Fruit fly (Drosophila melanogaster): ENCODE data around the gene CG10984.
A peak's percentile ranks its signal among the peaks of the same experiment; 100 is the strongest.

Gene CG10984

dm6 chr3L:12749567-12750535, at the start of gene CG10984, which contains the start of gene Klc:
Gene CG10984 (plus strand): TSS chr3L:12750119.
Gene Klc (minus strand): TSS chr3L:12750056.
- TF ChIP-seq tj (GFP tag; optimal IDR thresholded peaks at IDR 0.05) (peak; percentile 70), Mnt (GFP tag; optimal IDR thresholded peaks at IDR 0.05) (no peak), ovo (GFP tag; optimal IDR thresholded peaks at IDR 0.05) (no peak), CG14711 (tag; optimal IDR thresholded peaks at IDR 0.05) (peak; percentile 57), toe (GFP tag; optimal IDR thresholded peaks at IDR 0.05) (no peak), cic (GFP tag; optimal IDR thresholded peaks at IDR 0.05) (no peak), Clk (GFP tag; optimal IDR thresholded peaks at IDR 0.05) (no peak), CG5204 (GFP tag; optimal IDR thresholded peaks at IDR 0.05) (no peak), bab1 (GFP tag; optimal IDR thresholded peaks at IDR 0.05) (peak; percentile 43), pad (GFP tag; optimal IDR thresholded peaks at IDR 0.05) (no peak), CG1620 (GFP tag; optimal IDR thresholded peaks at IDR 0.05) (no peak), CG12768 (GFP tag; optimal IDR thresholded peaks at IDR 0.05) (no peak), kay (GFP tag; ENCODE audit: borderline replicate concordance) (no peak), CG33017 (tag; optimal IDR thresholded peaks at IDR 0.05) (no peak), Crg-1 (GFP tag; optimal IDR thresholded peaks at IDR 0.05) (no peak), CG7101 (tag; optimal IDR thresholded peaks at IDR 0.05) (peak; percentile 2), CG7045 (GFP tag; optimal IDR thresholded peaks at IDR 0.05) (peak; percentile 37), cnc (optimal IDR thresholded peaks at IDR 0.05) (no peak), CG11617 (GFP tag; optimal IDR thresholded peaks at IDR 0.05) (no peak), Hr96 (GFP tag; optimal IDR thresholded peaks at IDR 0.05) (no peak)

- TF ChIP-seq cic (GFP tag; optimal IDR thresholded peaks at IDR 0.05) (no peak), cnc (optimal IDR thresholded peaks at IDR 0.05) (no peak), CG14711 (tag; optimal IDR thresholded peaks at IDR 0.05) (no peak), toe (GFP tag; optimal IDR thresholded peaks at IDR 0.05) (no peak), CG7045 (GFP tag; optimal IDR thresholded peaks at IDR 0.05) (no peak), Mnt (GFP tag; optimal IDR thresholded peaks at IDR 0.05) (no peak), CG11617 (GFP tag; optimal IDR thresholded peaks at IDR 0.05) (no peak), bab1 (GFP tag; optimal IDR thresholded peaks at IDR 0.05) (no peak), CG1620 (GFP tag; optimal IDR thresholded peaks at IDR 0.05) (no peak), CG12768 (GFP tag; optimal IDR thresholded peaks at IDR 0.05) (no peak), CG7101 (tag; optimal IDR thresholded peaks at IDR 0.05) (no peak), Crg-1 (GFP tag; optimal IDR thresholded peaks at IDR 0.05) (no peak), kay (GFP tag; ENCODE audit: borderline replicate concordance) (no peak), Hr96 (GFP tag; optimal IDR thresholded peaks at IDR 0.05) (no peak), pad (GFP tag; optimal IDR thresholded peaks at IDR 0.05) (no peak), tj (GFP tag; optimal IDR thresholded peaks at IDR 0.05) (no peak), CG33017 (tag; optimal IDR thresholded peaks at IDR 0.05) (no peak)
These were observed 49.4 kb upstream of the CG10984 start for dm6 chr3L:12700509-12700995.

- TF ChIP-seq Clk (GFP tag; optimal IDR thresholded peaks at IDR 0.05) (no peak), CG14711 (tag; optimal IDR thresholded peaks at IDR 0.05) (no peak), tj (GFP tag; optimal IDR thresholded peaks at IDR 0.05) (no peak), CG12768 (GFP tag; optimal IDR thresholded peaks at IDR 0.05) (no peak), cic (GFP tag; optimal IDR thresholded peaks at IDR 0.05) (no peak), CG1620 (GFP tag; optimal IDR thresholded peaks at IDR 0.05) (no peak), Mnt (GFP tag; optimal IDR thresholded peaks at IDR 0.05) (no peak), CG7045 (GFP tag; optimal IDR thresholded peaks at IDR 0.05) (no peak), cnc (optimal IDR thresholded peaks at IDR 0.05) (no peak), ovo (GFP tag; optimal IDR thresholded peaks at IDR 0.05) (no peak), bab1 (GFP tag; optimal IDR thresholded peaks at IDR 0.05) (no peak), Crg-1 (GFP tag; optimal IDR thresholded peaks at IDR 0.05) (no peak), CG11617 (GFP tag; optimal IDR thresholded peaks at IDR 0.05) (no peak)
These were observed 48.6 kb upstream of the CG10984 start for dm6 chr3L:12701335-12701734.

dm6 chr3L:12703451-12704020, 46.4 kb upstream of the CG10984 start:
- no peak for TF ChIP-seq CG33017 (tag; optimal IDR thresholded peaks at IDR 0.05)
- TF ChIP-seq Mnt (GFP tag; optimal IDR thresholded peaks at IDR 0.05) = no peak
- no peak for TF ChIP-seq cnc (optimal IDR thresholded peaks at IDR 0.05)
- no peak for TF ChIP-seq CG14711 (tag; optimal IDR thresholded peaks at IDR 0.05)
- no peak for TF ChIP-seq Crg-1 (GFP tag; optimal IDR thresholded peaks at IDR 0.05)
- TF ChIP-seq CG5204 (GFP tag; optimal IDR thresholded peaks at IDR 0.05) = no peak
- TF ChIP-seq CG7045 (GFP tag; optimal IDR thresholded peaks at IDR 0.05) = no peak
- no peak for TF ChIP-seq pad (GFP tag; optimal IDR thresholded peaks at IDR 0.05)

- TF ChIP-seq CG11617 (GFP tag; optimal IDR thresholded peaks at IDR 0.05) (no peak), ovo (GFP tag; optimal IDR thresholded peaks at IDR 0.05) (no peak), pad (GFP tag; optimal IDR thresholded peaks at IDR 0.05) (no peak), Clk (GFP tag; optimal IDR thresholded peaks at IDR 0.05) (no peak)
These were observed 45.6 kb upstream of the CG10984 start for dm6 chr3L:12704335-12704734.

- no peak for TF ChIP-seq CG1620 (GFP tag; optimal IDR thresholded peaks at IDR 0.05)
These were observed 44.5 kb upstream of the CG10984 start for dm6 chr3L:12705377-12705776.

Data from whole organism, adult.